Fruit fly (Drosophila melanogaster) whole organism, prepupa: ENCODE data around the gene CG43084.

ENCODE experiments used
- Blimp-1 ChIP-seq: fragments of 200-800 bp; sonication (Bioruptor generic); optimal IDR thresholded peaks from 3 replicates; lab custom pipeline; 2017; ENCODE audit warnings: missing biosample characterization, missing genetic modification characterization, mild to moderate bottlenecking, moderate library complexity, missing genetic modification reagents
- CG3919 ChIP-seq: fragments of 200-800 bp; sonication (Bioruptor generic); optimal IDR thresholded peaks from 3 replicates; lab custom pipeline; 2016; ENCODE audit warnings: missing biosample characterization, missing genetic modification characterization
- CG6163 ChIP-seq: fragments of 200-800 bp; sonication (Bioruptor generic); IDR thresholded peaks from 3 replicates; pipeline ENCODE4 v1.3.6; 2022; ENCODE audit warnings: missing biosample characterization, missing genetic modification characterization
- CG6854 ChIP-seq: fragments of 200-800 bp; sonication (Bioruptor generic); optimal IDR thresholded peaks from 2 replicates; lab custom pipeline; 2017; ENCODE audit warnings: missing biosample characterization, mild to moderate bottlenecking, missing genetic modification characterization
- CG9139 ChIP-seq: fragments of 200-800 bp; sonication (Bioruptor generic); optimal IDR thresholded peaks from 3 replicates; lab custom pipeline; 2017; ENCODE audit warnings: missing biosample characterization, mild to moderate bottlenecking, missing genetic modification characterization
- Ets96B ChIP-seq: fragments of 200-800 bp; optimal IDR thresholded peaks from 2 replicates; lab custom pipeline; 2019; ENCODE audit warnings: missing biosample characterization, mild to moderate bottlenecking, missing genetic modification characterization, moderate library complexity
- Hr38 ChIP-seq: sonication (Bioruptor generic); optimal IDR thresholded peaks from 2 replicates; lab custom pipeline; 2016; ENCODE audit warnings: missing biosample characterization, missing genetic modification characterization
- Sox102F ChIP-seq: fragments of 200-800 bp; sonication (Bioruptor generic); optimal IDR thresholded peaks from 2 replicates; lab custom pipeline; 2016; ENCODE audit warnings: missing biosample characterization, mild to moderate bottlenecking, missing genetic modification characterization
- eg ChIP-seq: fragments of 200-800 bp; sonication (Bioruptor generic); IDR thresholded peaks from 3 replicates; pipeline ENCODE4 v1.3.6; 2022; ENCODE audit warnings: missing biosample characterization, missing genetic modification characterization
- vri ChIP-seq: fragments of 200-800 bp; sonication (Bioruptor generic); optimal IDR thresholded peaks from 3 replicates; lab custom pipeline; 2016; ENCODE audit warnings: missing biosample characterization, mild to moderate bottlenecking, missing genetic modification characterization

DNA sequence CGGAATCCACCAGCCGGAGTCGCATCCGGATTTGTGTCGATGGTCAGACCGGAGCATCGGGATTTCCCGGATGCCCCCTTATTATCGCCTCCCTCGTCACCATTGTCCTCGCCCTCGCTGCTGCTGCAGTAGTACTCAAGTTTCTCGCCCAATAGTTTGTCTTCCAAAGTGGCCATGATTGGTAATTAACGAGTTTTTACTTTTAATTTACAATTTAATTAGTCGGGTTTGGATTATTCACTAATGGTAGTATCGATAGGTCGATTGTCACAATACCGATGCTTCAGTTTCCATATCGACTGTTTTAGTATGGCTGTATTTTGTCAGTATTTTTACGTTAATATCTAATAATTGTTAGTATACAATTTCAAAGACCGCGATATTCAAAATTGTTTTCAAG is 40.5 kb upstream of the CG43084 start, which contains the start of gene CG7650:
- TF ChIP-seq Blimp-1 (GFP tag; lab: Kevin White, UChicago) (no peak), vri (GFP tag; lab: Kevin White, UChicago) (no peak), CG3919 (GFP tag; lab: Kevin White, UChicago) (no peak), CG9139 (GFP tag; lab: Kevin White, UChicago) (no peak), CG6854 (GFP tag; lab: Kevin White, UChicago) (no peak), Hr38 (no peak), Sox102F (no peak), CG6163 (no peak), eg (GFP tag; lab: Robert Waterston, UW) (no peak), Ets96B (tag; lab: Kevin White, UChicago) (no peak)
